Fruit fly (Drosophila melanogaster): ENCODE results near the gene Fuca.

DNA sequence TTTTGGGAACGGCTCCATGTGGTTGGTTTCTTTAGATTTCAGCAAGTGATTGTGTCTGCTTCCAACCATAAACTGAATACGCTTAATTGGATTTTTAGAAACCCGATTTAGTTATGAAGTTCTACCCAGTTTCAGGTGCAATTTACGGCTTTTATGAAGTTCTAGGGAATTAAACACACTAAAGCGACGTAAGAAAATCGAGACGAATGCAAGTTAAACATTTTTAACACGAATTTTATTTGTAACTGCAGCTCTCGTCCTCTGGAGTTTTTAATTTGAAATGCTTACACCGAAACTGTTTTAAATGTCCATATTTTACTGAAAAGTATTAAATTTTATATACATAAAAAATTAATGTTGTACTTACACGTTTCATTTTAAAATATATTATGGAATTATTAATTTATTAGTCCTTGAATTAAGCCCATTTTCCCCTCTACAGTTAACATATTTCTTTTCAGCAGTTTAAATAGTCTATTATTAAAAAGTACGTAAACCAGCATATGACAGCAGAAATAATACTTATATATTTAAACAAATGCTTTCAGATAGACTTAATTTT lies 41.5 kb upstream of the Fuca start, which contains the start of the genes CG46412 and CG33267:
- no peak for TF ChIP-seq kay (GFP tag; ENCODE audit: borderline replicate concordance)
- TF ChIP-seq Mnt (GFP tag; optimal IDR thresholded peaks at IDR 0.05), result no peak
- no peak for TF ChIP-seq cnc (optimal IDR thresholded peaks at IDR 0.05)
- TF ChIP-seq CG1620 (GFP tag; optimal IDR thresholded peaks at IDR 0.05), result no peak
- no peak for TF ChIP-seq Crg-1 (GFP tag; optimal IDR thresholded peaks at IDR 0.05)
